Worm (Caenorhabditis elegans): Measurements from ENCODE around the gene srh-69.

srh-69 gene

ce11 chrII:12494556-12495131 lies 19.9 kb downstream of the srh-69 start, which contains the start of gene col-85 (continued):
- TF ChIP-seq fos-1 (tag; optimal IDR thresholded peaks at IDR 0.05) (no peak), zfp-2 (tag; optimal IDR thresholded peaks at IDR 0.05) (peak; percentile 48), Y105C5A.15 (GFP tag; IDR thresholded peaks at IDR 0.05) (peak; percentile 90; the same call in 1 of the 2 replicates), R02D3.7 (tag; optimal IDR thresholded peaks at IDR 0.05) (peak; percentile 21), daf-12 (tag; optimal IDR thresholded peaks at IDR 0.05) (no peak), unc-39 (tag; optimal IDR thresholded peaks at IDR 0.05) (no peak), madf-5 (GFP tag; IDR thresholded peaks at IDR 0.05) (peak; percentile 89 to 90; a peak in 3 of 4 replicates), zip-2 (tag; optimal IDR thresholded peaks at IDR 0.05) (peak; percentile 60), cey-2 (tag; optimal IDR thresholded peaks at IDR 0.05; ENCODE audit: borderline replicate concordance, insufficient read depth) (no peak), ceh-44 (GFP tag; IDR thresholded peaks at IDR 0.05) (peak; percentile 92), hlh-30 (tag; optimal IDR thresholded peaks at IDR 0.05; ENCODE audit: insufficient read depth) (peak; percentile 65), dmd-8 (GFP tag; IDR thresholded peaks at IDR 0.05) (peak; percentile 95), mxl-2 (GFP tag; conservative IDR thresholded peaks at IDR 0.05) (peak; percentile 73), vab-7 (GFP tag; IDR thresholded peaks at IDR 0.05) (peak; percentile 96), mes-2 (tag; optimal IDR thresholded peaks at IDR 0.05; ENCODE audit: poor library complexity, severe bottlenecking) (peak; percentile 83), nhr-25 (tag; optimal IDR thresholded peaks at IDR 0.05; ENCODE audit: borderline replicate concordance, insufficient read depth) (no peak), hif-1 (tag; optimal IDR thresholded peaks at IDR 0.05) (peak; percentile 5 to 68), zag-1 (tag; optimal IDR thresholded peaks at IDR 0.05) (no peak), Y75B8A.6 (GFP tag; IDR thresholded peaks at IDR 0.05) (peak; percentile 73; the same call in 1 of the 2 replicates), Y48G9A.11 (GFP tag; IDR thresholded peaks at IDR 0.05) (peak; percentile 87), duxl-1 (tag; optimal IDR thresholded peaks at IDR 0.05; ENCODE audit: poor library complexity) (peak; percentile 82), dve-1 (tag; optimal IDR thresholded peaks at IDR 0.05; ENCODE audit: insufficient read depth) (no peak), lin-1 (GFP tag; IDR thresholded peaks at IDR 0.05) (peak; percentile 89), tra-1 (GFP tag; IDR thresholded peaks at IDR 0.05) (peak; percentile 94), daf-16 (GFP tag; optimal IDR thresholded peaks at IDR 0.05) (peak; percentile 14 to 86), daf-16 (tag; optimal IDR thresholded peaks at IDR 0.05) (peak; percentile 57), ces-1 (GFP tag; optimal IDR thresholded peaks at IDR 0.05) (no peak), saeg-2 (GFP tag; IDR thresholded peaks at IDR 0.05) (peak; percentile 57; the same call in 1 of the 2 replicates), F10B5.3 (tag; optimal IDR thresholded peaks at IDR 0.05) (no peak), hmg-1.1 (GFP tag; IDR thresholded peaks at IDR 0.05) (peak; percentile 98), madf-9 (GFP tag; conservative IDR thresholded peaks at IDR 0.05) (peak; percentile 87), jun-1 (tag; optimal IDR thresholded peaks at IDR 0.05) (no peak), set-16 (GFP tag; IDR thresholded peaks at IDR 0.05) (no peak), egl-27 (tag; optimal IDR thresholded peaks at IDR 0.05) (no peak), nhr-111 (GFP tag; optimal IDR thresholded peaks at IDR 0.05) (peak; percentile 73), nhr-77 (tag; optimal IDR thresholded peaks at IDR 0.05) (peak; percentile 60), nhr-28 (tag; optimal IDR thresholded peaks at IDR 0.05) (peak; percentile 48), arid-1 (GFP tag; conservative IDR thresholded peaks at IDR 0.05) (peak; percentile 91), lin-13 (GFP tag; optimal IDR thresholded peaks at IDR 0.05) (peak; percentile 74), daf-19 (GFP tag; conservative IDR thresholded peaks at IDR 0.05) (no peak), lin-38 (GFP tag; IDR thresholded peaks at IDR 0.05) (peak; percentile 90), lim-7 (GFP tag; IDR thresholded peaks at IDR 0.05) (peak; percentile 98), zfp-3 (GFP tag; conservative IDR thresholded peaks at IDR 0.05) (peak; percentile 73), nhr-48 (tag; optimal IDR thresholded peaks at IDR 0.05) (peak; percentile 67), ztf-7 (tag; optimal IDR thresholded peaks at IDR 0.05) (peak; percentile 71), nhr-10 (tag; optimal IDR thresholded peaks at IDR 0.05) (no peak), D1046.2 (GFP tag; IDR thresholded peaks at IDR 0.05) (peak; percentile 91), ceh-20 (GFP tag; IDR thresholded peaks at IDR 0.05) (peak; percentile 78), lsy-2 (tag; optimal IDR thresholded peaks at IDR 0.05) (no peak)

All from whole organism, L4 larva.